Fruit fly (Drosophila melanogaster): ENCODE measurements around the gene CG6576.
A peak's percentile ranks its signal among the peaks of the same experiment; 100 is the strongest.

DNA sequence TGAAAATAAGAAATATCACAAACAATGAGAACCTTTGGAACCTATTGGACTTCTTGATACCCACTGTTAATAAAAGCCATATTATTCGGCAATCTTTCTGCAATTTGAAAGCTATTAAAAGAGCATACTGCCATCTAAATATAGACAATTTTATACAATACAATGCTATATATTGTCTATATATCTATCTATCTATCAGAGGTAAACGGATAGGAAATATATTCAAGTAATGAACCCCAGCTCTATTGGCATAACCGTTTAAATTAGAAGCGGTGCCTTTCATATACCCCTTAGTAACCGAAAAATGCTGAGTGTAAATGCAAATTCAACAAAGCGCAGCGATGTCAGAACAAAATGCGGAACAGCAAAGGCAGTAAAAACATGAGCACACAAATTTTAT lies 8.0 kb downstream of the CG6576 start:
- TF ChIP-seq pan (optimal IDR thresholded peaks at IDR 0.05), result peak; percentile 94
- no peak for TF ChIP-seq psq (optimal IDR thresholded peaks at IDR 0.05)
- no peak for TF ChIP-seq usp (GFP tag; optimal IDR thresholded peaks at IDR 0.05)
- no peak for TF ChIP-seq EcR (GFP tag; optimal IDR thresholded peaks at IDR 0.05)
- TF ChIP-seq CG8478 (optimal IDR thresholded peaks at IDR 0.05), result no peak
